Worm (Caenorhabditis elegans): Measurements from ENCODE around the gene T05H4.4.

Gene T05H4.4

DNA sequence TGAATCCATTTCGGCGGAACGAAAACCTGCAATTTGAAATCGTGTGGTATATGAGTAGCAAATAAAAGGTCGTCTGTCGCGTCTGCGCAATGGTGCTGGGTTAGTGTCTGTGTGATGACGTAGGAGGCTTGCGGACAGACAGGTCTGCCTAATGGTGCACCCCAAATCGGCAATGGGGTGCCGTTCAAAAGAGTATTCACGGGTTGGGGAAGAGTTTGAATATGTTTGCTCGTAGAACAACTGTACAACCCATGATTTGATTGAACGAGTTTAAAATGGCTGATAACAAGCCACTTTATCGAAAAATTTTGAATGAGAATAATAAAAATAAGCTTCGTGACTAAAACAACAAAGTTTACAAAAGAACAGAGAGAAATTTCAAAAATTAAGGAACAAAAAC lies 12.8 kb upstream of the T05H4.4 start, which contains the start of gene T05H4.11 (continued):
- TF ChIP-seq T07F8.4 (tag; optimal IDR thresholded peaks at IDR 0.05), result no peak
- TF ChIP-seq dox-1 (GFP tag; IDR thresholded peaks at IDR 0.05), result peak; percentile 31; the same call in 1 of the 2 replicates
- no peak for TF ChIP-seq hmg-1.2 (GFP tag; IDR thresholded peaks at IDR 0.05)
- no peak for TF ChIP-seq K11D2.4 (GFP tag; IDR thresholded peaks at IDR 0.05)
- TF ChIP-seq pbrm-1 (GFP tag; IDR thresholded peaks at IDR 0.05), result peak; percentile 43; the same call in 1 of the 2 replicates
- TF ChIP-seq ama-1 (optimal IDR thresholded peaks at IDR 0.05), result peak; percentile 13
- TF ChIP-seq ama-1 (GFP tag; optimal IDR thresholded peaks at IDR 0.05), result no peak
- TF ChIP-seq ceh-79 (tag; optimal IDR thresholded peaks at IDR 0.05), result peak; percentile 21
- TF ChIP-seq hrde-1 (tag; optimal IDR thresholded peaks at IDR 0.05; ENCODE audit: borderline replicate concordance), result no peak
- TF ChIP-seq ets-4 (GFP tag; optimal IDR thresholded peaks at IDR 0.05), result peak; percentile 24
- no peak for TF ChIP-seq T26A5.8 (tag; optimal IDR thresholded peaks at IDR 0.05)
- TF ChIP-seq B0336.3 (GFP tag; IDR thresholded peaks at IDR 0.05), result peak; percentile 60
- 0 out of 2 replicates have a peak, but pooled peaks have one; percentile 34 for TF ChIP-seq lag-1 (GFP tag; IDR thresholded peaks at IDR 0.05)
- TF ChIP-seq sdz-38 (tag; optimal IDR thresholded peaks at IDR 0.05), result no peak
- TF ChIP-seq athp-1 (tag; optimal IDR thresholded peaks at IDR 0.05), result peak; percentile 17

DNA sequence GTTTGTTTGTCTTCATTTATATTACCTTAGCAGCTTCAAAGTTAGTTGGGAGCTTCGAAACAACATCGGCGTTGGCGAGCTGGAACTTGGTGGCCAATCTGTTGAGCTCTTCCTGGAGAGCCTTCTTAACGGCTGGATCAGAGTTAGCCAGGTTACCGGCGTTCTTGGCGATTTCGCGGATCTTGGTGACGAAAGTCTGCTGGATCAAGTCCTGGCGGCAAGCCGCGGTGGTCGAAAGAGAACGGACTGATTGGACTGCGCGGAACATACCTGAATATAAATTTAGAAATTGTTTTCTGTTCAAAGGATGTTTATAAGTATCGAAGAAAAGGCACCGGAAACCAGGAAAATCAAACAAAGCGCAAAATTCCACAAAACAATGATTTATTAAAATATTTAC lies 11.9 kb upstream of the T05H4.4 start, which contains the start of gene atp-4:
Gene atp-4, minus strand, starts transcription at position 270 of the 400 bp plus-strand sequence.
- peak; percentile 20 for TF ChIP-seq chd-7 (tag; optimal IDR thresholded peaks at IDR 0.05)
- no peak for TF ChIP-seq hlh-26 (GFP tag; conservative IDR thresholded peaks at IDR 0.05)
- no peak for TF ChIP-seq F39B2.1 (GFP tag; IDR thresholded peaks at IDR 0.05)
- no peak for TF ChIP-seq unc-62 (GFP tag; optimal IDR thresholded peaks at IDR 0.05)
- TF ChIP-seq dpl-1 (GFP tag; optimal IDR thresholded peaks at IDR 0.05), result no peak
- no peak for TF ChIP-seq dox-1 (GFP tag; IDR thresholded peaks at IDR 0.05)
- TF ChIP-seq let-607 (tag; optimal IDR thresholded peaks at IDR 0.05), result no peak
- peak; percentile 20 for TF ChIP-seq zim-3 (tag; optimal IDR thresholded peaks at IDR 0.05)
- no peak for TF ChIP-seq F55B11.4 (tag; optimal IDR thresholded peaks at IDR 0.05; ENCODE audit: borderline replicate concordance, insufficient read depth)
- TF ChIP-seq ama-1 (optimal IDR thresholded peaks at IDR 0.05), result no peak
- peak in 1 of 2 experiments; percentile 20 for TF ChIP-seq ama-1 (GFP tag; optimal IDR thresholded peaks at IDR 0.05)
- TF ChIP-seq ztf-6 (GFP tag; IDR thresholded peaks at IDR 0.05), result no peak
- no peak for TF ChIP-seq F10E7.11 (tag; optimal IDR thresholded peaks at IDR 0.05)
- peak; percentile 46; the same call in 1 of the 2 replicates for TF ChIP-seq lin-26 (GFP tag; IDR thresholded peaks at IDR 0.05)
- TF ChIP-seq cebp-2 (GFP tag; IDR thresholded peaks at IDR 0.05), result no peak
- TF ChIP-seq F57A8.1 (GFP tag; optimal IDR thresholded peaks at IDR 0.05), result no peak
- 0 out of 2 replicates have a peak, but pooled peaks have one; percentile 24 for TF ChIP-seq Y95B8A.8 (GFP tag; IDR thresholded peaks at IDR 0.05)
- no peak for TF ChIP-seq egl-44 (GFP tag; IDR thresholded peaks at IDR 0.05)
- TF ChIP-seq ets-4 (GFP tag; optimal IDR thresholded peaks at IDR 0.05), result no peak
- no peak for TF ChIP-seq nhr-27 (tag; optimal IDR thresholded peaks at IDR 0.05)
- TF ChIP-seq ztf-3 (GFP tag; optimal IDR thresholded peaks at IDR 0.05), result no peak
- peak; percentile 74; the same call in 1 of the 2 replicates for TF ChIP-seq madf-3 (GFP tag; IDR thresholded peaks at IDR 0.05)
- 0 out of 2 replicates have a peak, but pooled peaks have one; percentile 50 for TF ChIP-seq Y53G8AR.9 (GFP tag; conservative IDR thresholded peaks at IDR 0.05)
- peak; percentile 63 for TF ChIP-seq zfh-2 (GFP tag; conservative IDR thresholded peaks at IDR 0.05)
- TF ChIP-seq attf-6 (GFP tag; IDR thresholded peaks at IDR 0.05), result 0 out of 2 replicates have a peak, but pooled peaks have one; percentile 15
- no peak for TF ChIP-seq nfya-2 (GFP tag; IDR thresholded peaks at IDR 0.05)
- 0 out of 2 replicates have a peak, but pooled peaks have one; percentile 24 for TF ChIP-seq attf-3 (GFP tag; conservative IDR thresholded peaks at IDR 0.05)
- TF ChIP-seq nfya-1 (tag; optimal IDR thresholded peaks at IDR 0.05; ENCODE audit: borderline replicate concordance, insufficient read depth), result no peak
- TF ChIP-seq mel-28 (tag; optimal IDR thresholded peaks at IDR 0.05; ENCODE audit: borderline replicate concordance), result no peak
- TF ChIP-seq ekl-4 (GFP tag; IDR thresholded peaks at IDR 0.05), result peak; percentile 34; the same call in 1 of the 2 replicates
- peak; percentile 12; the same call in 1 of the 2 replicates for TF ChIP-seq nfyb-1 (GFP tag; IDR thresholded peaks at IDR 0.05)
- TF ChIP-seq akir-1 (GFP tag; optimal IDR thresholded peaks at IDR 0.05), result no peak
- TF ChIP-seq egrh-3 (GFP tag; IDR thresholded peaks at IDR 0.05), result peak; percentile 39
- TF ChIP-seq hsf-1 (GFP tag; IDR thresholded peaks at IDR 0.05), result peak; percentile 69; the same call in 1 of the 2 replicates
- no peak for TF ChIP-seq snpc-4 (GFP tag; optimal IDR thresholded peaks at IDR 0.05)
- no peak for TF ChIP-seq snpc-4 (tag; optimal IDR thresholded peaks at IDR 0.05)

Data from whole organism, young adult.